Fruit fly (Drosophila melanogaster): ENCODE measurements around the gene CG32756.

The CG32756 gene

dm6 chrX:5896809-5897700, 48.4 kb upstream of the CG32756 start (continued):
- TF ChIP-seq CG10366 (GFP tag; IDR thresholded peaks at IDR 0.05) (peak; percentile 48), Poxn (GFP tag; IDR thresholded peaks at IDR 0.05) (no peak), CG16779 (GFP tag; IDR thresholded peaks at IDR 0.05) (no peak), chif (GFP tag; optimal IDR thresholded peaks at IDR 0.05) (peak in 1 of 2 experiments; percentile 28), Max (GFP tag; optimal IDR thresholded peaks at IDR 0.05) (no peak), CG17568 (GFP tag; optimal IDR thresholded peaks at IDR 0.05) (no peak), Sox102F (GFP tag; optimal IDR thresholded peaks at IDR 0.05) (peak; percentile 53), wdn (GFP tag; IDR thresholded peaks at IDR 0.05) (no peak), twi (tag; optimal IDR thresholded peaks at IDR 0.05) (no peak), wor (GFP tag; IDR thresholded peaks at IDR 0.05) (no peak), Sry-β (GFP tag; optimal IDR thresholded peaks at IDR 0.05) (no peak), Ets97D (GFP tag; optimal IDR thresholded peaks at IDR 0.05) (no peak), gt (GFP tag; IDR thresholded peaks at IDR 0.05) (no peak), caup (GFP tag; optimal IDR thresholded peaks at IDR 0.05; ENCODE audit: severe bottlenecking) (no peak), wek (GFP tag; optimal IDR thresholded peaks at IDR 0.05) (no peak), bigmax (GFP tag; optimal IDR thresholded peaks at IDR 0.05) (no peak), gcm (GFP tag; optimal IDR thresholded peaks at IDR 0.05) (no peak), ato (GFP tag; IDR thresholded peaks at IDR 0.05; ENCODE audit: partially characterized antibody) (no peak), tio (GFP tag; optimal IDR thresholded peaks at IDR 0.05) (no peak), CG6689 (GFP tag; IDR thresholded peaks at IDR 0.05) (peak; percentile 42), cas (GFP tag; IDR thresholded peaks at IDR 0.05) (no peak), CG18262 (tag; optimal IDR thresholded peaks at IDR 0.05) (peak; percentile 3), crol (GFP tag; IDR thresholded peaks at IDR 0.05) (no peak; the same call in 1 of the 2 replicates), CG17612 (GFP tag; IDR thresholded peaks at IDR 0.05) (no peak), CG2712 (tag; optimal IDR thresholded peaks at IDR 0.05) (peak; percentile 13), schlank (tag; optimal IDR thresholded peaks at IDR 0.05) (no peak), Hsf (GFP tag; optimal IDR thresholded peaks at IDR 0.05) (peak; percentile 35), CG7786 (GFP tag; optimal IDR thresholded peaks at IDR 0.05) (no peak), D (optimal IDR thresholded peaks at IDR 0.05) (no peak), D (GFP tag; optimal IDR thresholded peaks at IDR 0.05) (peak; percentile 13), CG4617 (GFP tag; optimal IDR thresholded peaks at IDR 0.05; ENCODE audit: borderline replicate concordance) (no peak), zfh2 (GFP tag; optimal IDR thresholded peaks at IDR 0.05) (no peak), CG12769 (tag; optimal IDR thresholded peaks at IDR 0.05) (no peak), en (GFP tag; optimal IDR thresholded peaks at IDR 0.05) (no peak), emc (GFP tag; optimal IDR thresholded peaks at IDR 0.05) (no peak), CG17802 (tag; optimal IDR thresholded peaks at IDR 0.05) (no peak), bcd (GFP tag; optimal IDR thresholded peaks at IDR 0.05) (peak; percentile 16), peb (GFP tag; IDR thresholded peaks at IDR 0.05) (no peak), tgo (GFP tag; IDR thresholded peaks at IDR 0.05) (peak; percentile 20; the same call in 1 of the 3 replicates), CG10979 (tag; optimal IDR thresholded peaks at IDR 0.05) (peak; percentile 25), ranshi (GFP tag; IDR thresholded peaks at IDR 0.05) (0 out of 2 replicates have a peak, but pooled peaks have one; percentile 40), CG7357 (GFP tag; IDR thresholded peaks at IDR 0.05) (0 out of 3 replicates have a peak, but pooled peaks have one; percentile 39), eyg (GFP tag; optimal IDR thresholded peaks at IDR 0.05) (no peak), phol (tag; optimal IDR thresholded peaks at IDR 0.05) (peak; percentile 34), run (tag; optimal IDR thresholded peaks at IDR 0.05) (no peak), vvl (GFP tag; IDR thresholded peaks at IDR 0.05) (peak; percentile 36; the same call in 1 of the 2 replicates), lilli (GFP tag; optimal IDR thresholded peaks at IDR 0.05) (no peak), ATbp (GFP tag; optimal IDR thresholded peaks at IDR 0.05) (no peak), CG17186 (GFP tag; optimal IDR thresholded peaks at IDR 0.05) (no peak)
